Worm (Caenorhabditis elegans) whole organism, L4 larva: Measurements from ENCODE around the gene hmg-11.
A peak's percentile ranks its signal among the peaks of the same experiment; 100 is the strongest.

Experiments used
- D1046.2 ChIP-seq: fragments of 200-800 bp; sonication (Bioruptor generic); IDR thresholded peaks from 2 replicates; pipeline ENCODE4 v1.3.6; 2022; ENCODE audit warnings: missing genetic modification characterization, missing compliant biosample characterization
- F10B5.3 ChIP-seq: sonication (generic microtip); optimal IDR thresholded peaks from 2 replicates; lab custom pipeline; 2016; ENCODE audit warnings: mild to moderate bottlenecking, missing genetic modification characterization, missing compliant biosample characterization
- T26A8.4 ChIP-seq: fragments of 200-800 bp; sonication (Bioruptor generic); IDR thresholded peaks from 2 replicates; pipeline ENCODE4 v1.3.6; 2022; ENCODE audit warnings: missing genetic modification characterization, missing compliant biosample characterization
- Y105C5A.15 ChIP-seq: fragments of 200-800 bp; sonication (Bioruptor generic); IDR thresholded peaks from 2 replicates; pipeline ENCODE4 v1.3.6; 2022; ENCODE audit warnings: missing genetic modification characterization, missing compliant biosample characterization
- Y48G9A.11 ChIP-seq: fragments of 200-800 bp; sonication (Bioruptor generic); IDR thresholded peaks from 2 replicates; pipeline ENCODE4 v1.3.6; 2022; ENCODE audit warnings: missing genetic modification reagents, missing genetic modification characterization, missing compliant biosample characterization
- aha-1 ChIP-seq: fragments of 150-350 bp; peaks from one replicate; lab custom pipeline; 2014; ENCODE audit warnings: missing biosample characterization, missing genetic modification characterization
- ama-1 ChIP-seq: fragments of 150-350 bp; optimal IDR thresholded peaks from 2 replicates; lab custom pipeline; 2014; ENCODE audit warnings: inconsistent platforms, mixed read lengths
- ceh-44 ChIP-seq: fragments of 200-800 bp; sonication (Bioruptor generic); IDR thresholded peaks from 2 replicates; pipeline ENCODE4 v1.3.6; 2022; ENCODE audit warnings: missing genetic modification reagents, missing genetic modification characterization, missing compliant biosample characterization
- ceh-82 ChIP-seq: sonication (generic microtip); optimal IDR thresholded peaks from 2 replicates; lab custom pipeline; 2017; ENCODE audit warnings: missing biosample characterization, missing genetic modification characterization
- daf-16 ChIP-seq, 3 experiments: sonication (generic microtip); optimal IDR thresholded peaks; 2 replicates each; lab custom pipeline; 2016 to 2017; ENCODE audit warnings: missing genetic modification characterization in 3 of 3, missing genetic modification reagents in 3 of 3, mild to moderate bottlenecking in 2 of 3, missing compliant biosample characterization in 2 of 3, missing biosample characterization in 1 of 3, moderate library complexity in 1 of 3
- dmd-6 ChIP-seq: fragments of 200-800 bp; sonication (Bioruptor generic); IDR thresholded peaks from 2 replicates; pipeline ENCODE4 v1.3.6; 2022; ENCODE audit warnings: missing genetic modification reagents, missing genetic modification characterization, missing compliant biosample characterization
- dmd-8 ChIP-seq: fragments of 200-800 bp; sonication (Bioruptor generic); IDR thresholded peaks from 2 replicates; pipeline ENCODE4 v1.3.6; 2022; ENCODE audit warnings: missing genetic modification characterization, missing compliant biosample characterization
- dmd-9 ChIP-seq: fragments of 200-800 bp; sonication (Bioruptor generic); IDR thresholded peaks from 2 replicates; pipeline ENCODE4 v1.3.6; 2022; ENCODE audit warnings: missing genetic modification reagents, missing genetic modification characterization, missing compliant biosample characterization
- dpl-1 ChIP-seq: fragments of 150-350 bp; optimal IDR thresholded peaks from 2 replicates; lab custom pipeline; 2014; ENCODE audit warnings: missing biosample characterization, missing genetic modification reagents, missing genetic modification characterization
- egl-27 ChIP-seq: sonication (generic microtip); optimal IDR thresholded peaks from 3 replicates; lab custom pipeline; 2017; ENCODE audit warnings: missing biosample characterization, missing genetic modification reagents, missing genetic modification characterization
- fos-1 ChIP-seq: fragments of 150-350 bp; optimal IDR thresholded peaks from 2 replicates; lab custom pipeline; 2014; ENCODE audit warnings: missing biosample characterization, missing genetic modification characterization
- hif-1 ChIP-seq, 2 experiments: sonication (generic microtip); optimal IDR thresholded peaks; 2 replicates each; lab custom pipeline; 2016 to 2017; ENCODE audit warnings: missing compliant biosample characterization in 2 of 2, missing genetic modification characterization in 2 of 2, missing genetic modification reagents in 2 of 2, missing genotype in 2 of 2, mild to moderate bottlenecking in 1 of 2
- hlh-11 ChIP-seq: fragments of 200-800 bp; sonication (Bioruptor generic); optimal IDR thresholded peaks from 2 replicates; lab custom pipeline; 2018; ENCODE audit warnings: mild to moderate bottlenecking, missing genetic modification characterization, missing compliant biosample characterization
- hlh-30 ChIP-seq: sonication (generic microtip); optimal IDR thresholded peaks from 2 replicates; lab custom pipeline; 2017; ENCODE audit warnings: antibody characterized with exemption, mild to moderate bottlenecking, missing genetic modification characterization, missing compliant biosample characterization; ENCODE audit not compliant: insufficient read depth
- jun-1 ChIP-seq: fragments of 150-350 bp; optimal IDR thresholded peaks from 2 replicates; lab custom pipeline; 2014; ENCODE audit warnings: missing biosample characterization, missing genetic modification reagents, missing genetic modification characterization
- lsy-2 ChIP-seq, 2 experiments: fragments of 150-350 bp in 1 of 2; sonication (generic microtip) in 1 of 2; optimal IDR thresholded peaks; 2 replicates each; lab custom pipeline; 2014 to 2017; ENCODE audit warnings: missing biosample characterization in 2 of 2, missing genetic modification characterization in 2 of 2
- madf-5 ChIP-seq, 2 experiments: fragments of 200-800 bp; sonication (Bioruptor generic); IDR thresholded peaks; 2 replicates each; pipeline ENCODE4 v1.3.6; 2022; ENCODE audit warnings: missing compliant biosample characterization in 2 of 2, missing genetic modification characterization in 2 of 2
- mep-1 ChIP-seq: fragments of 150-350 bp; sonication (generic microtip); optimal IDR thresholded peaks from 3 replicates; lab custom pipeline; 2014; ENCODE audit warnings: missing biosample characterization, missing genetic modification characterization
- mxl-2 ChIP-seq: fragments of 200-800 bp; sonication (Bioruptor generic); conservative IDR thresholded peaks from 2 replicates; pipeline ENCODE4 v1.3.6; 2022; ENCODE audit warnings: missing genetic modification reagents, missing genetic modification characterization, missing compliant biosample characterization
- nhr-10 ChIP-seq: fragments of 150-350 bp; optimal IDR thresholded peaks from 2 replicates; lab custom pipeline; 2014; ENCODE audit warnings: missing biosample characterization, missing genetic modification characterization
- nhr-11 ChIP-seq: fragments of 150-350 bp; optimal IDR thresholded peaks from 2 replicates; lab custom pipeline; 2014; ENCODE audit warnings: missing biosample characterization, missing genetic modification characterization
- nhr-28 ChIP-seq: fragments of 150-350 bp; optimal IDR thresholded peaks from 2 replicates; lab custom pipeline; 2014; ENCODE audit warnings: missing biosample characterization, missing genetic modification characterization
- nhr-48 ChIP-seq: sonication (generic microtip); optimal IDR thresholded peaks from 2 replicates; lab custom pipeline; 2016; ENCODE audit warnings: mild to moderate bottlenecking, missing genetic modification characterization, missing compliant biosample characterization
- nhr-6 ChIP-seq: fragments of 150-350 bp; optimal IDR thresholded peaks from 2 replicates; lab custom pipeline; 2014; ENCODE audit warnings: missing biosample characterization, missing genetic modification characterization
- nhr-76 ChIP-seq: fragments of 150-350 bp; optimal IDR thresholded peaks from 2 replicates; lab custom pipeline; 2014; ENCODE audit warnings: missing biosample characterization, missing genetic modification characterization
- nhr-77 ChIP-seq: fragments of 150-350 bp; optimal IDR thresholded peaks from 2 replicates; lab custom pipeline; 2014; ENCODE audit warnings: missing biosample characterization, missing genetic modification characterization
- rbr-2 ChIP-seq: sonication (generic microtip); optimal IDR thresholded peaks from 2 replicates; lab custom pipeline; 2016; ENCODE audit warnings: missing genotype, missing genetic modification characterization, missing compliant biosample characterization
- snpc-4 ChIP-seq: fragments of 150-350 bp; optimal IDR thresholded peaks from 2 replicates; lab custom pipeline; 2014; ENCODE audit warnings: missing biosample characterization, missing genetic modification characterization
- spr-1 ChIP-seq: sonication (generic microtip); optimal IDR thresholded peaks from 2 replicates; lab custom pipeline; 2016; ENCODE audit warnings: mild to moderate bottlenecking, missing genetic modification characterization, missing compliant biosample characterization
- spr-3 ChIP-seq: fragments of 200-800 bp; sonication (Bioruptor generic); optimal IDR thresholded peaks from 2 replicates; lab custom pipeline; 2018; ENCODE audit warnings: mild to moderate bottlenecking, missing genetic modification characterization, missing compliant biosample characterization
- unc-62 ChIP-seq, 3 experiments: fragments of 150-350 bp in 1 of 3; sonication (generic microtip); optimal IDR thresholded peaks in 2 of 3; peaks in 1 of 3; 1 replicate in 1 of 3; 2 replicates in 2 of 3; lab custom pipeline; 2014 to 2017; ENCODE audit warnings: missing biosample characterization in 3 of 3, missing genetic modification characterization in 3 of 3, missing genetic modification reagents in 3 of 3, missing genotype in 1 of 3
- vab-7 ChIP-seq: fragments of 200-800 bp; sonication (Bioruptor generic); IDR thresholded peaks from 2 replicates; pipeline ENCODE4 v1.3.6; 2022; ENCODE audit warnings: missing genetic modification reagents, missing genetic modification characterization, missing compliant biosample characterization
- zfp-2 ChIP-seq: sonication (generic microtip); optimal IDR thresholded peaks from 2 replicates; lab custom pipeline; 2016; ENCODE audit warnings: mild to moderate bottlenecking, missing genetic modification characterization, missing compliant biosample characterization
- ztf-11 ChIP-seq: fragments of 150-350 bp; optimal IDR thresholded peaks from 2 replicates; lab custom pipeline; 2014; ENCODE audit warnings: missing biosample characterization, missing genetic modification characterization
- ztf-7 ChIP-seq: fragments of 150-350 bp; optimal IDR thresholded peaks from 2 replicates; lab custom pipeline; 2014; ENCODE audit warnings: missing biosample characterization, missing genetic modification characterization

The hmg-11 gene

ce11 chrII:4638891-4639290 lies 34.0 kb upstream of the hmg-11 start:
- TF ChIP-seq spr-1, result no peak
- no peak for TF ChIP-seq ceh-82 (tag; lab: Kevin White, UChicago)
- TF ChIP-seq D1046.2, result no peak
- peak; percentile 49 for TF ChIP-seq nhr-28 (tag; lab: Kevin White, UChicago)
- TF ChIP-seq daf-16 (GFP tag; optimal IDR thresholded peaks at IDR 0.05; lab: Kevin White, UChicago), result no peak
- peak; percentile 74 for TF ChIP-seq daf-16 (tag; optimal IDR thresholded peaks at IDR 0.05; lab: Kevin White, UChicago)
- peak; percentile 15 for TF ChIP-seq aha-1 (tag; lab: Kevin White, UChicago)
- TF ChIP-seq, all 104 proteins: peak for 3

- TF ChIP-seq nhr-76 (tag; lab: Kevin White, UChicago) (no peak), Y48G9A.11 (GFP tag; lab: Robert Waterston, UW) (no peak), hif-1 (tag; optimal IDR thresholded peaks at IDR 0.05; lab: Kevin White, UChicago) (no peak), lsy-2 (tag; optimal IDR thresholded peaks at IDR 0.05; lab: Kevin White, UChicago) (no peak), jun-1 (tag; lab: Kevin White, UChicago) (no peak), nhr-10 (tag; lab: Kevin White, UChicago) (no peak), T26A8.4 (GFP tag; lab: Robert Waterston, UW) (no peak), ceh-44 (GFP tag; lab: Robert Waterston, UW) (no peak), snpc-4 (tag; lab: Kevin White, UChicago) (no peak), dmd-9 (GFP tag; lab: Robert Waterston, UW) (no peak), egl-27 (tag; lab: Kevin White, UChicago) (no peak), nhr-6 (tag; lab: Kevin White, UChicago) (no peak), nhr-77 (tag; lab: Kevin White, UChicago) (no peak), daf-16 (GFP tag; optimal IDR thresholded peaks at IDR 0.05; lab: Kevin White, UChicago) (no peak), daf-16 (tag; optimal IDR thresholded peaks at IDR 0.05; lab: Kevin White, UChicago) (no peak), dpl-1 (GFP tag; lab: Kevin White, UChicago) (no peak)
Observed at ce11 chrII:4640748-4641147, 32.1 kb upstream of the hmg-11 start.

- TF ChIP-seq ama-1 (lab: Kevin White, UChicago) (no peak), nhr-10 (tag; lab: Kevin White, UChicago) (no peak), hlh-11 (tag; lab: Kevin White, UChicago) (no peak), zfp-2 (tag; lab: Kevin White, UChicago) (no peak), dmd-6 (no peak), madf-5 (GFP tag; IDR thresholded peaks at IDR 0.05; lab: Robert Waterston, UW) (no peak), rbr-2 (tag; lab: Kevin White, UChicago) (no peak), ztf-7 (tag; lab: Kevin White, UChicago) (no peak), spr-3 (GFP tag; lab: Kevin White, UChicago) (no peak)
Observed at ce11 chrII:4648785-4649184, 24.1 kb upstream of the hmg-11 start, which contains the start of gene lgc-27. Gene lgc-27 (plus strand): TSS chrII:4649085.

- TF ChIP-seq unc-62 (GFP tag; optimal IDR thresholded peaks at IDR 0.05 in 1 of 2; lab: Kevin White, UChicago) (peak in 1 of 2 experiments; percentile 97), unc-62 (tag; optimal IDR thresholded peaks at IDR 0.05; lab: Kevin White, UChicago) (no peak), mep-1 (no peak)
Observed at ce11 chrII:4650072-4650471, 22.8 kb upstream of the hmg-11 start.

- TF ChIP-seq fos-1 (tag; lab: Kevin White, UChicago) (no peak), ztf-11 (tag; lab: Kevin White, UChicago) (no peak), rbr-2 (tag; lab: Kevin White, UChicago) (no peak), Y48G9A.11 (GFP tag; lab: Robert Waterston, UW) (no peak), lsy-2 (tag; optimal IDR thresholded peaks at IDR 0.05; lab: Kevin White, UChicago) (no peak), nhr-11 (tag; lab: Kevin White, UChicago) (no peak), mxl-2 (GFP tag; lab: Robert Waterston, UW) (no peak), hlh-30 (tag; lab: Kevin White, UChicago) (no peak), dmd-8 (no peak), Y105C5A.15 (GFP tag; lab: Robert Waterston, UW) (no peak), F10B5.3 (tag; lab: Kevin White, UChicago) (no peak), nhr-28 (tag; lab: Kevin White, UChicago) (no peak), vab-7 (GFP tag; lab: Robert Waterston, UW) (no peak), nhr-48 (tag; lab: Kevin White, UChicago) (no peak)
Observed at ce11 chrII:4655834-4656233, 17.1 kb upstream of the hmg-11 start, which contains the start of gene fut-6. Gene fut-6 (minus strand): TSS chrII:4655934.
